Worm (Caenorhabditis elegans) whole organism, midembryonic: ENCODE data around the gene B0250.18.

Source experiments
- T22C8.4 ChIP-seq: fragments of 200-800 bp; sonication (Bioruptor generic); IDR thresholded peaks from 2 replicates; pipeline ENCODE4 v1.3.6; 2022; ENCODE audit warnings: missing genetic modification characterization, missing compliant biosample characterization
- klf-2 ChIP-seq: fragments of 200-800 bp; sonication (Bioruptor generic); conservative IDR thresholded peaks from 2 replicates; pipeline ENCODE4 v1.3.6; 2022; ENCODE audit warnings: missing genetic modification reagents, missing genetic modification characterization, missing compliant biosample characterization

- TF ChIP-seq klf-2 (GFP tag; lab: Robert Waterston, UW) (no peak), T22C8.4 (GFP tag; lab: Robert Waterston, UW) (no peak)
Observed at ce11 chrV:20479013-20479739, 18.5 kb upstream of the B0250.18 start, which contains the start of the genes calf-1 and rpl-2.
